Worm (Caenorhabditis elegans): Measurements from ENCODE around the gene srh-128.

ce11 chrII:2736156-2736728 is 31.1 kb upstream of the srh-128 start, which contains the start of gene T05A8.8:
- no peak for TF ChIP-seq lin-13 (GFP tag; optimal IDR thresholded peaks at IDR 0.05)
- no peak for TF ChIP-seq zag-1 (tag; optimal IDR thresholded peaks at IDR 0.05)
- TF ChIP-seq ZK546.5 (tag; optimal IDR thresholded peaks at IDR 0.05): no peak

Data from whole organism, L2 larva.